Fruit fly (Drosophila melanogaster) whole organism, larva: ENCODE data around the gene CG1105.

ENCODE experiments used
- noc ChIP-seq: fragments of 200-800 bp; sonication (Bioruptor generic); optimal IDR thresholded peaks from 3 replicates; lab custom pipeline; 2019; ENCODE audit warnings: missing biosample characterization, mild to moderate bottlenecking, missing genetic modification characterization, moderate library complexity

Gene CG1105

dm6 chr3R:7066267-7066666 lies 669 bp downstream of the CG1105 start:
- TF ChIP-seq noc (tag; lab: Kevin White, UChicago) = no peak

dm6 chr3R:7061875-7062274 lies 5.1 kb downstream of the CG1105 start, which contains the start of gene Mst84B:
Gene Mst84B, plus strand, starts transcription at chr3R:7062175.
- no peak for TF ChIP-seq noc (tag; lab: Kevin White, UChicago)

dm6 chr3R:7060467-7060866 lies 6.5 kb downstream of the CG1105 start, which contains the start of gene djl:
Gene djl, plus strand, starts transcription at chr3R:7060767.
- TF ChIP-seq noc (tag; lab: Kevin White, UChicago) = no peak

DNA sequence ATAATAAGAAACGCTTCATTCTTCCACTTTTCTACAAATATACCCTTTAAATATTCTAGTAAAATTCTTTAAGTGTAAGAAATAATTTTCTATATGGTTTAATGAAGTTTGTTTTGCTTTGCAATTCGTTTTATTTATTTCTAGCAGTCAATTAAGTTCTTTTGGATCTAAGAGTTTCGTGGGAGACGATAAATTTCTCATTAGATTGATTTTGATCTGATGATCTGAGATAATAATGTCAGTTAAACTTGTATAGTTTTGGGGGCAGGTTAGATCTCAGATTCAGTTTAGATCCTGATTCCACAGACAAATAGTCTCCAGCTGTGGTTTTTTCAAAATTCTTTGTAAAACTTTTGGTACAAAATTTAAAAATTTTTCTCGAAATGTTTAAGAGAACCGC lies 7.9 kb downstream of the CG1105 start, which contains the start of gene dj:
Gene dj (plus strand): TSS at position 301 of the 400 bp plus-strand sequence.
- no peak for TF ChIP-seq noc (tag; lab: Kevin White, UChicago)

DNA sequence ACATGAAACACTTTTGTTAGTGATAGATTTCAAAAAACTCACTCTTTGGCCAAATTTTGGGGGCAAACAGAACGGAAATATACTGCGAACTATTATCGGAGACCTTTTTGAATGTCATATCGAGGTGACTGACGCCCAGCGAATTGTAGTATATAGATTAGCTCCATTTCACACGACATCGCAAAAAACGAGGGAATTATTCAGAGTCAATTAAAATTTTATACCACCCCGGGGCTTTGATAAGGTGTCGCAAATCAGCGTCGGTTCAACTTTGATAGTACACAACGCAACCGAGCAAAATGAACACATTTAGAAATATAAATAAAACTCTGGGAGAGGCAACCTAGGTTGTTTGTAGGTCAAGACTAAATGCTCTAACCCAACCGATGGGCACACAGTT lies 8.9 kb downstream of the CG1105 start:
- TF ChIP-seq noc (tag; lab: Kevin White, UChicago) = peak; percentile 63

DNA sequence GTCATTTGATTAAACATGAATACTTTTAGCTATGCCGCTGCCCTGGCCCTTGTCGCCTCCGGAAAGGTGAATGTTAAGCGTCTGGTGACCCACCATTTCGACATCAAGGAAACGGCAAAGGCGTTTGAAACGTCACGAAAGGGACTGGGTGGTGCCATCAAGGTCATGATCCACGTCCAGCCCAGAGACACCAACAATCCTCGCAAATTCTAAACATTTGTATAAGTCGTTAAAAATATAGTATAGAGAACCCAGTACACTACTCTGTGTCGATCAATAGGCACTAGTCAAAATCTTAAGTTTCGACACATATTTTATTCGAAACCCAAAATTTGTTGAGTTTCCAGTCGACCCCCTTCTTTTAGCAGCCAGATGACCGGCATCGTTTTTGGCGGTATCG lies 12.7 kb downstream of the CG1105 start, which contains the start of gene CG1979:
Gene CG1979 (plus strand): TSS at position 301 of the 400 bp plus-strand sequence.
- no peak for TF ChIP-seq noc (tag; lab: Kevin White, UChicago)

- peak; percentile 54 for TF ChIP-seq noc (tag; lab: Kevin White, UChicago)
Observed at dm6 chr3R:7052242-7052641, 14.7 kb downstream of the CG1105 start, which contains the start of gene Sodh1. Gene Sodh1, plus strand, starts transcription at chr3R:7052335.

DNA sequence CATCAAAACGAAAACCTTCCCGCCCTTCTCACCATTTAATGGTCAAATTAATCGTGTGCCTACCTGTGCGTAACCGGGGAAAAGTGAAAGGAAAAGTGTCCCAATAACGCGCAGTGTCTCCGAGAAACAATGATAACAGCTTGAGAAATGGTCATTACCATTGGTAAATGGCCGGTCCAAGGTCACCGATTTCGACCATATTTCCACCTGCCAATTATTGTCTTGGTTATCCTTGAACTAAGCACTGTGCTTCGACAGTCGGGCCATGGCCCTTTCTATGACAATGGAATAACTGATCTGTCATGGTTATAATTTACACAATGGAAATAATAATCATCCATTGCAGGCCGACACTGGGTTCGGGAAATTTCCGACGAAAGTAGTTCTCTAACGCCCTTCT lies 22.9 kb downstream of the CG1105 start:
- no peak for TF ChIP-seq noc (tag; lab: Kevin White, UChicago)

dm6 chr3R:7040894-7041293 lies 26.0 kb downstream of the CG1105 start:
- TF ChIP-seq noc (tag; lab: Kevin White, UChicago) = no peak

DNA sequence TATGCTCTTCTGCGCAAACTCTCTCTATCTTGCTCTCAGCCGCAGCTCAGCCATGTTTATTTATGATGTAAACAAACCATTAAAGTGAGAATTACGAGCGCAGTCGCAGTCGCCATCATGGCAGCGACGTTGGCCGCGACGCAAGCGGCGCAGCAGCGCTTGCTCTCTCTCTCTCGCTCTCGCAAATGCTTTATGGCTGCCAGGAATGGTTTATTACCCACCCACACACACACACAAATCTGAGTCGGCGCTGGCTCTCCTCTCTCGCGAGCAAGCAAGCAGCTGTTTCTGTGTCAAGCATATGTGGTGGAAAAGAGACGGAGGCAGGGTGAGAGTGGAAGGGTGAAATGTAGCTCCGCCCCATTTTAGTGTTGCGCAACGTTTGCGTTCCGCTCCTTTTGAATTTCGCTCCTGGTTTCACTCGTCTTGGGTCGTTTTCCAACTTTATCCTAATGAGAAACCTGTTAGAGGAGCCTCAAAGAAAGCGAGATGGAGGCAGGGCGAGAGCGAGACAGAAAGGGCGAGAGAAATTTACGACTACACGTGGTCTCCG lies 29.6 kb downstream of the CG1105 start:
- TF ChIP-seq noc (tag; lab: Kevin White, UChicago) = no peak

DNA sequence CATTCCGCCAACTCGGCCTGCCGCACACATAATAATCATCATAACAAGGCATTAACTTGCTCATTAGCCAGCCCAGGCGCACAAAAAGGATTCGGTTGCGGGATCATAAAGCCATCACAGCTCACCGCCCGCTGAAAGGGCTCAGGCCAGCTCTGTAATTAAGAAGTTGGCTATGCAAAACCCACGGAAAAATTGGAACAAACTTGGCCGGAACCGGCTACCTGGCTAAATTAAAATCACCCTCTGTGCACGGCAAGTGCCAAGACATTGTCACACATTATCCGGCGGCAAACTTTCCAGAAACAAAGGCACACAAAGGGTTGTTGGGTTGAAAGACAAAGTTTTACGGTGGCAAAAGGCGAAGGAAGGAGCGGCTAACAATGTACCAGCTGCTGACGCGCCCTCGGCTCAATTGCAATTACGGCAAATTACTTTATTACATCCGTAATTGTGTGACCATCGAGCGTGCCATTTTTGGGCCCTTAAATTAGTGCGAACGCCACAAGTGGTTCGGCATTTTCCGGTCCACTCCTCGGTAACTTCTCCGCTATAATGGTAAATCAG lies 31.2 kb downstream of the CG1105 start:
- TF ChIP-seq noc (tag; lab: Kevin White, UChicago) = no peak

DNA sequence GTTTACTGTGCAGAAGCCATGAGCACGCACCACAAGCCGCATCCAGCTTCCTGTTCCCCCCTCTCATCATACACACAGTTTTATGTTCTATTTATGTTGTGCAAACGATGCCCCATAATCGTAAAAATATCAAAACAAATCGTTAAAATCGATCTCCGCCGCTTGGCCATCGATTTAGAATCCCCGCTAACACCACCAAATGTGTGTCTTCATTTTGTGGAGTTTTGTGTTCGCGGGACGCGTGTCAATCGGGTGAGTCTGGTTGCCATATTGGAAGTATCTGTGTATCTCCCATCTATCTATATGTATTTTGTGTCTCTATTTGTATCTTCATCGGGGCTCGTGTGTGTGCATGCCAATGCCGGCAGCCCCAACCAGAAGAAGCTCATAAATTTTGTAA lies 32.5 kb downstream of the CG1105 start:
- TF ChIP-seq noc (tag; lab: Kevin White, UChicago) = no peak

- TF ChIP-seq noc (tag; lab: Kevin White, UChicago) = no peak
Observed at dm6 chr3R:7033707-7034106, 33.2 kb downstream of the CG1105 start.

DNA sequence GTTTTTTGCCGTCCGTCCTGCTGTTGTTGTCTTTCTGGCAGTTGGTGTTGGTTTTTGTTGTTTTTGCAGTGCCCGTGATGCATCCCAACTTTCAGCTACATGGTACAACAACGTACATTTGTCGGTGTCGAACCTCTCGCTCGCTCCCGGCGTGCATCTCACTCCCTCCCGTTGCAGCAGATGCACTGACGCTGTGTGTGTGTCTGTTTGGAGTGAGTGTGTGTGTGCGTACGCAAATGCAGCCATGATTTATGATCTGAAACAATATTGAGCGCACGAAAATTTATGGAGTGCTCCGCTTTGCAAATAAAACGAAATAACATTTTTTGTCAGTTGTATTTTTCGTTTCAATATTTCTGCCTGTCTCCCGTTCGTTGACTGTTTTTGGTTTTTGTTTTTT lies 35.4 kb downstream of the CG1105 start:
- no peak for TF ChIP-seq noc (tag; lab: Kevin White, UChicago)

dm6 chr3R:7029434-7029833 lies 37.5 kb downstream of the CG1105 start:
- no peak for TF ChIP-seq noc (tag; lab: Kevin White, UChicago)

DNA sequence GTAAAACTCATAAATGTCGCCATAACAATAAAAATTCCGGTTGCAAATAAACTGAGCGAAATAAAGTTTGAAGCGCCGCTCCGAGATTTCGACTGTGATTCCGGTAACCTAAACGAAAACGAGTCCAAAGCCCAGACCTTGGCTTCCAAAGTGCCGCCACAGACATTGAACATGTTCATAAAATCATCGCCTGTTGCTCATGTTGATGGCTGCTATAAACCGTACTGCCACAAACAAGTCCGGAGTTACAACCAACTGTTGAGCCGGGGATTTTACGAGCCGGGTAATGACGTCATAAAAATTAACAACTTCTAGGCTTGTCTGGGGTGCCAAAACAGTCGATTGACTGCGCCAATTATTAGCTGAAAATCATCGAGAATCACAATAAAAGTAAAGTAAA lies 38.4 kb downstream of the CG1105 start:
- no peak for TF ChIP-seq noc (tag; lab: Kevin White, UChicago)

dm6 chr3R:7025241-7025640 lies 41.7 kb downstream of the CG1105 start:
- no peak for TF ChIP-seq noc (tag; lab: Kevin White, UChicago)
